Fruit fly (Drosophila melanogaster) whole organism, adult: Measurements from ENCODE around the gene Lasp.

Experiments used
- CG12768 ChIP-seq: fragments of 200-800 bp; sonication (Bioruptor generic); optimal IDR thresholded peaks from 2 replicates; lab custom pipeline; 2017; ENCODE audit warnings: missing biosample characterization, missing genetic modification characterization, mild to moderate bottlenecking, moderate library complexity, missing genetic modification reagents
- CG14711 ChIP-seq: fragments of 200-800 bp; sonication (Bioruptor generic); optimal IDR thresholded peaks from 2 replicates; lab custom pipeline; 2018; ENCODE audit warnings: missing biosample characterization, mild to moderate bottlenecking, missing genetic modification characterization, moderate library complexity
- CG5204 ChIP-seq: fragments of 200-800 bp; sonication (Bioruptor generic); optimal IDR thresholded peaks from 2 replicates; lab custom pipeline; 2016; ENCODE audit warnings: missing biosample characterization, missing genetic modification characterization
- CG7045 ChIP-seq: fragments of 200-800 bp; sonication (Bioruptor generic); optimal IDR thresholded peaks from 2 replicates; lab custom pipeline; 2017; ENCODE audit warnings: missing biosample characterization, mild to moderate bottlenecking, missing genetic modification characterization
- Clk ChIP-seq: fragments of 200-800 bp; sonication (Bioruptor generic); optimal IDR thresholded peaks from 2 replicates; lab custom pipeline; 2017; ENCODE audit warnings: missing biosample characterization, missing genetic modification characterization
- Mnt ChIP-seq: fragments of 200-800 bp; sonication (Bioruptor generic); optimal IDR thresholded peaks from 2 replicates; lab custom pipeline; 2016; ENCODE audit warnings: missing biosample characterization, mild to moderate bottlenecking, missing genetic modification characterization
- cic ChIP-seq: fragments of 200-800 bp; sonication (Bioruptor generic); optimal IDR thresholded peaks from 2 replicates; lab custom pipeline; 2017; ENCODE audit warnings: missing biosample characterization, mild to moderate bottlenecking, missing genetic modification characterization, moderate library complexity
- kay ChIP-seq: fragments of 200-800 bp; sonication (Bioruptor generic); peaks from one replicate; lab custom pipeline; 2016; ENCODE audit warnings: missing biosample characterization, missing genetic modification characterization, borderline replicate concordance
- ovo ChIP-seq: fragments of 200-800 bp; sonication (Bioruptor generic); optimal IDR thresholded peaks from 2 replicates; lab custom pipeline; 2016; ENCODE audit warnings: missing biosample characterization, missing genetic modification characterization
- tj ChIP-seq: fragments of 200-800 bp; sonication (Bioruptor generic); optimal IDR thresholded peaks from 3 replicates; lab custom pipeline; 2017; ENCODE audit warnings: missing biosample characterization, mild to moderate bottlenecking, missing genetic modification characterization, moderate library complexity

DNA sequence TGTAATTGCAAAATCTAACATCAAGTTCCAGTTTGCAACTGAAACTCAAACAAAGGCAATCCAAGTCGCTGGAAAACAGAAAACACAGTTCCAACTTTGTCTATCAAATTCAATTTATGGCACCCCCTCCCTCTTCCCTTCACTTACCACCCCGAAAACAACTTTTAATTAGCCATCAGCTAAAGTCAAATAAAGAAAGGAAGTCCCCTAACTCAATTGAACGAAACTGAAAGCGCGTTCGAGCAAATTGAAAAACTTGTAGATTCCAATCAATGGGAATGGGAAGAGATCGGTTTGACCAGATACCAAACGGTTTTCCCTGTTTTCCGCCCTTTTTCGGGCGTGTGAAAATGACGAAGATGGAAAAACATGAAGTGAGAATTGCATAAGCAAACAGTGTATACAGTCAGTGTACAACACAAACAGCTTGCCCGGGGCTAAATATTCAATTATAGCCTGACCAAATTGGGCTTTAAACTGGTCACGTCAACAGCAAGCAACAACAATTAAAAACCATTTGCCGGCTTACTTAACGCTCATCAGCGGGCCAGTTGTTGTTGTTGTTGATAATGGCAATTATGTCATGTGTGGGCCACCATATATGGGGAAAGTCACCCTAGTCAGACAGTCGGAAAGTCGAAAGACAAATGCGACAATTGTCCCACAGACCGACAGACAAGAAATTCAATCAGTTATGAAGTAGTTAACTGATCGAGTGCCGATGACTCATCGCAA, 12.0 kb downstream of the Lasp start:
- no peak for TF ChIP-seq ovo (GFP tag; lab: Kevin White, UChicago)
- TF ChIP-seq CG14711 = no peak
- TF ChIP-seq CG5204 (GFP tag; lab: Kevin White, UChicago) = no peak
- TF ChIP-seq Mnt = no peak
- no peak for TF ChIP-seq cic (GFP tag; lab: Kevin White, UChicago)
- no peak for TF ChIP-seq CG12768 (GFP tag; lab: Kevin White, UChicago)
- TF ChIP-seq tj (GFP tag; lab: Kevin White, UChicago) = no peak
- TF ChIP-seq Clk (GFP tag; lab: Kevin White, UChicago) = no peak
- no peak for TF ChIP-seq CG7045 (GFP tag; lab: Kevin White, UChicago)
- TF ChIP-seq kay (GFP tag; lab: Kevin White, UChicago) = no peak
